Worm (Caenorhabditis elegans): ENCODE results near the gene F38E9.4.

ce11 chrX:16466157-16466556 lies 14.4 kb downstream of the F38E9.4 start:
- no peak for TF ChIP-seq lin-26 (GFP tag; IDR thresholded peaks at IDR 0.05)
- no peak for TF ChIP-seq T26A5.8 (tag; optimal IDR thresholded peaks at IDR 0.05)
